Fruit fly (Drosophila melanogaster) whole organism, prepupa: ENCODE data around the gene CG3527.

Experiments
- CG9139 ChIP-seq: fragments of 200-800 bp; sonication (Bioruptor generic); optimal IDR thresholded peaks from 3 replicates; lab custom pipeline; 2017; ENCODE audit warnings: missing biosample characterization, mild to moderate bottlenecking, missing genetic modification characterization
- Eip93F ChIP-seq: fragments of 200-800 bp; sonication (Bioruptor generic); optimal IDR thresholded peaks from 2 replicates; lab custom pipeline; 2016; ENCODE audit warnings: missing biosample characterization, mild to moderate bottlenecking, missing genetic modification characterization
- OdsH ChIP-seq: fragments of 200-800 bp; sonication (Bioruptor generic); optimal IDR thresholded peaks from 3 replicates; lab custom pipeline; 2016; ENCODE audit warnings: missing biosample characterization, missing genetic modification characterization
- fd85E ChIP-seq: fragments of 200-800 bp; sonication (Bioruptor generic); optimal IDR thresholded peaks from 3 replicates; lab custom pipeline; 2016; ENCODE audit warnings: missing biosample characterization, missing genetic modification characterization

- TF ChIP-seq OdsH (GFP tag; lab: Kevin White, UChicago) (no peak), CG9139 (no peak), Eip93F (GFP tag; lab: Kevin White, UChicago) (no peak), fd85E (GFP tag; lab: Kevin White, UChicago) (no peak)
Measured at dm6 chrX:4553999-4554398, 2.2 kb downstream of the CG3527 start, which contains the start of gene CG11444.
